Worm (Caenorhabditis elegans) whole organism, late embryonic: ENCODE measurements around the gene erp-44.2.

ENCODE experiments used
- C08G9.2 ChIP-seq: sonication (generic microtip); optimal IDR thresholded peaks from 2 replicates; lab custom pipeline; 2016; ENCODE audit warnings: mild to moderate bottlenecking, missing genetic modification characterization, moderate library complexity, missing compliant biosample characterization
- K02D7.2 ChIP-seq: sonication (generic microtip); optimal IDR thresholded peaks from 2 replicates; lab custom pipeline; 2017; ENCODE audit warnings: mild to moderate bottlenecking, missing genetic modification characterization, missing compliant biosample characterization
- T23F11.4 ChIP-seq: fragments of 200-800 bp; sonication (Bioruptor generic); optimal IDR thresholded peaks from 2 replicates; lab custom pipeline; 2018; ENCODE audit warnings: mild to moderate bottlenecking, missing genetic modification characterization, missing compliant biosample characterization
- ceh-14 ChIP-seq: sonication (generic microtip); optimal IDR thresholded peaks from 2 replicates; lab custom pipeline; 2016; ENCODE audit warnings: missing genotype, missing genetic modification characterization, missing compliant biosample characterization
- ceh-18 ChIP-seq: sonication (generic microtip); optimal IDR thresholded peaks from 2 replicates; lab custom pipeline; 2016; ENCODE audit warnings: missing genetic modification characterization, missing compliant biosample characterization
- ceh-19 ChIP-seq: fragments of 200-800 bp; sonication (Bioruptor generic); optimal IDR thresholded peaks from 2 replicates; lab custom pipeline; 2018; ENCODE audit warnings: mild to moderate bottlenecking, missing genetic modification characterization, missing compliant biosample characterization
- ceh-2 ChIP-seq: sonication (generic microtip); optimal IDR thresholded peaks from 2 replicates; lab custom pipeline; 2016; ENCODE audit warnings: missing genotype, missing genetic modification characterization, missing compliant biosample characterization
- ceh-31 ChIP-seq: sonication (generic microtip); optimal IDR thresholded peaks from 2 replicates; lab custom pipeline; 2016; ENCODE audit warnings: missing genetic modification characterization, missing compliant biosample characterization
- ceh-34 ChIP-seq: sonication (generic microtip); optimal IDR thresholded peaks from 2 replicates; lab custom pipeline; 2016; ENCODE audit warnings: mild to moderate bottlenecking, missing genetic modification characterization, missing compliant biosample characterization
- ceh-48 ChIP-seq: sonication (generic microtip); optimal IDR thresholded peaks from 2 replicates; lab custom pipeline; 2016; ENCODE audit warnings: missing genetic modification characterization, inconsistent platforms, missing compliant biosample characterization
- ceh-6 ChIP-seq: fragments of 200-800 bp; sonication (Bioruptor generic); optimal IDR thresholded peaks from 2 replicates; lab custom pipeline; 2018; ENCODE audit warnings: mild to moderate bottlenecking, missing genetic modification characterization, missing compliant biosample characterization
- dmd-4 ChIP-seq: sonication (generic microtip); optimal IDR thresholded peaks from 2 replicates; lab custom pipeline; 2016; ENCODE audit warnings: borderline replicate concordance, missing genetic modification characterization, missing compliant biosample characterization
- dve-1 ChIP-seq: sonication (generic microtip); optimal IDR thresholded peaks from 2 replicates; lab custom pipeline; 2017; ENCODE audit warnings: antibody characterized with exemption, mild to moderate bottlenecking, missing genetic modification characterization, missing compliant biosample characterization
- elt-2 ChIP-seq: sonication (generic microtip); optimal IDR thresholded peaks from 2 replicates; lab custom pipeline; 2016; ENCODE audit warnings: missing genetic modification reagents, missing genetic modification characterization, missing compliant biosample characterization
- ets-4 ChIP-seq: sonication (generic microtip); optimal IDR thresholded peaks from 2 replicates; lab custom pipeline; 2016; ENCODE audit warnings: missing genetic modification characterization, missing compliant biosample characterization
- eyg-1 ChIP-seq: sonication (generic microtip); optimal IDR thresholded peaks from 2 replicates; lab custom pipeline; 2016; ENCODE audit warnings: missing genotype, missing genetic modification characterization, missing compliant biosample characterization
- gmeb-2 ChIP-seq: sonication (generic microtip); optimal IDR thresholded peaks from 2 replicates; lab custom pipeline; 2016; ENCODE audit warnings: missing genetic modification characterization, inconsistent platforms, missing compliant biosample characterization
- hlh-13 ChIP-seq: fragments of 200-800 bp; sonication (Bioruptor generic); optimal IDR thresholded peaks from 2 replicates; lab custom pipeline; 2018; ENCODE audit warnings: mild to moderate bottlenecking, missing genetic modification characterization, missing compliant biosample characterization
- hlh-15 ChIP-seq: sonication (generic microtip); optimal IDR thresholded peaks from 2 replicates; lab custom pipeline; 2016; ENCODE audit warnings: missing genetic modification characterization, missing compliant biosample characterization
- hlh-30 ChIP-seq: sonication (generic microtip); optimal IDR thresholded peaks from 2 replicates; lab custom pipeline; 2017; ENCODE audit warnings: antibody characterized with exemption, missing genetic modification characterization, missing compliant biosample characterization; ENCODE audit not compliant: insufficient read depth
- hlh-8 ChIP-seq: sonication (generic microtip); optimal IDR thresholded peaks from 2 replicates; lab custom pipeline; 2016; ENCODE audit warnings: missing genotype, missing genetic modification characterization, missing compliant biosample characterization
- lim-6 ChIP-seq: sonication (generic microtip); optimal IDR thresholded peaks from 2 replicates; lab custom pipeline; 2016; ENCODE audit warnings: missing genetic modification characterization, missing compliant biosample characterization
- madf-2 ChIP-seq: sonication (generic microtip); optimal IDR thresholded peaks from 2 replicates; lab custom pipeline; 2017; ENCODE audit warnings: missing genetic modification characterization, missing compliant biosample characterization
- nfya-1 ChIP-seq: sonication (generic microtip); optimal IDR thresholded peaks from 2 replicates; lab custom pipeline; 2017; ENCODE audit warnings: missing genetic modification characterization, mild to moderate bottlenecking, missing compliant biosample characterization, antibody characterized with exemption, moderate library complexity
- pag-3 ChIP-seq: sonication (generic microtip); optimal IDR thresholded peaks from 2 replicates; lab custom pipeline; 2016; ENCODE audit warnings: missing compliant biosample characterization, missing genetic modification characterization, borderline replicate concordance
- pha-2 ChIP-seq: sonication (generic microtip); optimal IDR thresholded peaks from 2 replicates; lab custom pipeline; 2017; ENCODE audit warnings: mild to moderate bottlenecking, missing genetic modification characterization, missing compliant biosample characterization
- pha-4 ChIP-seq: fragments of 150-350 bp; optimal IDR thresholded peaks from 2 replicates; lab custom pipeline; 2018; ENCODE audit warnings: missing biosample characterization, missing genetic modification reagents, missing genetic modification characterization
- pros-1 ChIP-seq: fragments of 150-350 bp; optimal IDR thresholded peaks from 2 replicates; lab custom pipeline; 2014; ENCODE audit warnings: missing biosample characterization, missing genetic modification reagents, missing genetic modification characterization
- sox-4 ChIP-seq: sonication (generic microtip); optimal IDR thresholded peaks from 2 replicates; lab custom pipeline; 2017; ENCODE audit warnings: mild to moderate bottlenecking, missing genetic modification characterization, inconsistent platforms, missing compliant biosample characterization
- tbx-2 ChIP-seq: sonication (generic microtip); optimal IDR thresholded peaks from 2 replicates; lab custom pipeline; 2016; ENCODE audit warnings: missing genetic modification characterization, missing compliant biosample characterization
- tbx-7 ChIP-seq: sonication (generic microtip); optimal IDR thresholded peaks from 2 replicates; lab custom pipeline; 2016; ENCODE audit warnings: missing genotype, missing genetic modification characterization, missing compliant biosample characterization
- unc-42 ChIP-seq: sonication (generic microtip); optimal IDR thresholded peaks from 2 replicates; lab custom pipeline; 2016; ENCODE audit warnings: missing genotype, missing genetic modification characterization, missing compliant biosample characterization
- unc-55 ChIP-seq: sonication (generic microtip); optimal IDR thresholded peaks from 2 replicates; lab custom pipeline; 2017; ENCODE audit warnings: missing biosample characterization, missing genetic modification reagents, missing genetic modification characterization
- ztf-16 ChIP-seq: sonication (generic microtip); optimal IDR thresholded peaks from 2 replicates; lab custom pipeline; 2017; ENCODE audit warnings: missing genetic modification characterization, missing compliant biosample characterization

Gene erp-44.2

DNA sequence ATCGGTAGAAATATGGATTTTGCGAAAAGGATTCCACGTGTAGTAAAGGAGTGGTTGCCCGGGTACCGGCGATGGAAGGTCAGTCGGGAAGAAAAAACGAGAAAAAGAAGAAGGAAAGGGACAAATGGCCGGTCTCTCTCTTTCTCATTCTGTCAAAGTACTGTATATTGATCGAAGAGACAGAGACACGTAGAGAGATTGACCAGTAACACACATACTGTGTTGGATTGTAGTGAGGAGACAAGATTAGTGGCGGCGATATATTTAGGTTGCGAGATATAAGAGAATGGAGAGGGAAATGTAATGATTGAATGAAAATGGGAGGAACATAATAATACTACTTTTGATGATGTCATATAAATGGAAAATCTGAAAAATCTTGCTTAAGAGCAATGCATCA lies 1.6 kb upstream of the erp-44.2 start:
- no peak for TF ChIP-seq ceh-31 (tag; lab: Kevin White, UChicago)

DNA sequence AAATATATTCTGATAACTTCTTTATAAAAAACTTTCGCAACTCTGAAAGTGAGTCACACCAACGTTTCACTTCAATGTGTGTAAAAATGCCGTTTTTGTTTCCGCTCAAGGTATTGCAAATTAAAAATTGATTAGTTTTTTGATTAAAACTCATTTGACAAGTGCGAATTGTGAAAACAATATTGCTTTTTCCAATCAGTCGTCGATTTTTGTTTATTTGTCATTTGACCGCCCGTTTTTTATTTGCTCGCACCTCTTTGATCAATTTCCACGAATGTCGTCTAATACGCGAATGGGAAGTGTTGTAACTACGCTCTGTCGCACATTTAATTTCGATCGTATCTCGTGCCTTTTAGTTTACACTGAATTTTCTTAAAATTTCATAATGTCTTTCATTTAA lies 4.3 kb downstream of the erp-44.2 start, which contains the start of gene mvb-12:
Gene mvb-12 (plus strand): TSS at position 375 of the 400 bp plus-strand sequence.
- no peak for TF ChIP-seq T23F11.4 (GFP tag; lab: Kevin White, UChicago)
- no peak for TF ChIP-seq ets-4 (tag; lab: Kevin White, UChicago)
- TF ChIP-seq C08G9.2 (tag; lab: Kevin White, UChicago) = no peak
- no peak for TF ChIP-seq pros-1 (tag; lab: Kevin White, UChicago)
- no peak for TF ChIP-seq tbx-7
- TF ChIP-seq hlh-13 (GFP tag; lab: Kevin White, UChicago) = no peak
- peak; percentile 29 for TF ChIP-seq hlh-30
- peak; percentile 40 for TF ChIP-seq ceh-14 (tag; lab: Kevin White, UChicago)
- TF ChIP-seq, all 69 proteins: peak for 2

DNA sequence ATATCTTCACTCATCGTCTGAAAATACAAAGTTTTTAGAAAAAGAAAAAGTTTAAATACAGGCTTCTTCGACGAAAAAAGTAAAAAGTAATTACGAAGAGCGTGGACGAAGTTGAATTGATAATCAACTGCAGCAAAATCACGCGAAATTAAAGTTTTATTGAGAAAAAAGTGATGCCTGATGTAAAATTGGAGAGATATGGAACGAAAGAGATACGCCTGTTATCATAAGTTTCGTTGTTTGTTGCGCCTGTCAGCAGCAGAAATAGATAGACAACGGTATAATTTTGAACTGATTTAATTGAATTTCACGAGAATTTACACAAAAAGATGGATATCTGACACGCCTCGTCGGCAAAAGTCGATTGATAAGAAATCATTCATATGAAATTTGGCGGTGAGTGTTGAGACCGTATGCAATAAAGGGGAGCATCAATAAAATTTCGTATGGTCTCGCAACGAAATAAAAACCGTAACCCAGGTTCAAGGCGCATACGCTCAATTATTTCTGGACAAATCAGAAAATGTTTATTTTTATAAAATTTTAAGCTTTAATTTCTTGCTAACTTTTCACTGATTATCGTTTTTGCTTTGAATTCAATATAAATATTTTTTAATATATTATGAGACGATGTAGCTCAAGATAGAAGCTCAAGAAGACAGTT lies 5.1 kb downstream of the erp-44.2 start, which contains the start of gene C06A6.4:
Gene C06A6.4 (minus strand): TSS at position 24 of the 664 bp plus-strand sequence.
- peak; percentile 2 for TF ChIP-seq elt-2 (tag; lab: Kevin White, UChicago)
- no peak for TF ChIP-seq eyg-1 (tag; lab: Kevin White, UChicago)

DNA sequence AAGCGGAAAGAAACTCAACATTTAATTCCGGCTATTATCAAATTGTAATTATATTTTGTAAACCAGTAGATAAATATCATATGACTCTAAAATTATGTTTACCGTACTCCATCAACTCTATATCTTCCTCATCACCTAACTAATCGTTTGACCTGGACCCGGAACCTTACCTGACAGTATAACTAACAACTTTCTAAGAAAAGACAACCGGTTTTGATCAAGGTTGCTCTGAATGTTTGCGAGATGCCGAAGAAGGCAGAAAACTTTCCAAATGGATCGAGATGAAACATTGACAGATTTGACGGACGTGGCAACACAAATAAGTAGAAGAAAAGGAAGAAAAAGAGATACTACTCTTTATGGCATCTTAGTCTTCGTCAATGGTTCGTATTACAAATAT lies 9.8 kb downstream of the erp-44.2 start:
- TF ChIP-seq C08G9.2 (tag; lab: Kevin White, UChicago) (no peak), pag-3 (tag; lab: Kevin White, UChicago) (no peak), pha-4 (tag; lab: Kevin White, UChicago) (no peak), K02D7.2 (tag; lab: Kevin White, UChicago) (no peak), ceh-14 (tag; lab: Kevin White, UChicago) (no peak), ceh-2 (tag; lab: Kevin White, UChicago) (no peak), hlh-15 (tag; lab: Kevin White, UChicago) (no peak), hlh-8 (no peak), ceh-6 (no peak)
- TF ChIP-seq, all 69 proteins: peak for 0

DNA sequence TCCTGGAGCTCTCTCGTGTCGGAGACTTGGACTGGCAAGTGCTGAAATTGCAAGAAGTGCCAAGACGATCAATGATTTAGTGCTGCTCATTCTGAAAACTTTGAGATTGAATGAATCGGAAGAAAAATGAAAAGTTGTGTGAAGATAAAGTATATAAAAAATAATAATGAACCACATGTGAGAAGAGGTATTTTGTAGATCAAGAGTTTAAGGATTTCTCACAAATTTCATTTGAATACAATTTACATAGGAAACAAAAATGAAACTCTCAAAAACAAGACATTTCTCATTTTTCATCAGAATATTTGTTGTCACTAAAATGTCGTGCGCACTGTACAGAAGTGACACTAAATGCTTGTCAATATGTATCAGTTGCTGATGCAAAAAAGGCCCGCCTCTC lies 12.0 kb downstream of the erp-44.2 start, which contains the start of gene T14A8.2:
Gene T14A8.2 (minus strand): TSS at position 101 of the 400 bp plus-strand sequence.
- TF ChIP-seq sox-4 = no peak

DNA sequence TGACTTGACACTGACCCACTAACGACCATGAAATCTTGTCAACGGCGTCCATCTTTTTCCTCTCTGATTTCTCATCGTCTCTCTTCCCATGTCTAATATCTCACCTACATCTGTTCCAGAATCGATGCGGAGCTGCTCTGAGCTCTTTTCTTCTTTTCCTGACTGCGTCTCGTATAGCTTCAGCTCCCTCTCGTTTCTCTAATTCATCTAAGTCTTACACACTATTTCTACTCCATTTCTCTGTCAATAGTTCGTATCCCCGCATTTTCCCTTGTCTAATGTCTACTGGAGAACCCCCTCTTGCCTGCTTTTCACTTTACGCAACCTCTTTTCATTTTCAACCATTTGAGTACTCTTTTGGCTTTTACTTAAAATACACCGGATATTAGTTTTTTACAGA lies 16.6 kb downstream of the erp-44.2 start, which contains the start of gene ric-3:
Gene ric-3 (plus strand): TSS at position 400 of the 400 bp plus-strand sequence.
- peak; percentile 7 for TF ChIP-seq ceh-34 (tag; lab: Kevin White, UChicago)
- TF ChIP-seq ceh-18 = peak; percentile 46
- TF ChIP-seq madf-2 (tag; lab: Kevin White, UChicago) = no peak
- no peak for TF ChIP-seq dve-1 (tag; lab: Kevin White, UChicago)
- TF ChIP-seq ceh-31 (tag; lab: Kevin White, UChicago) = peak; percentile 70
- no peak for TF ChIP-seq pha-2 (tag; lab: Kevin White, UChicago)
- TF ChIP-seq unc-55 (GFP tag; lab: Kevin White, UChicago) = peak; percentile 80
- no peak for TF ChIP-seq gmeb-2
- TF ChIP-seq ztf-16 (tag; lab: Kevin White, UChicago) = no peak
- peak; percentile 38 for TF ChIP-seq tbx-2
- peak; percentile 74 for TF ChIP-seq unc-42 (tag; lab: Kevin White, UChicago)
- TF ChIP-seq nfya-1 (tag; lab: Kevin White, UChicago) = peak; percentile 78
- peak; percentile 84 for TF ChIP-seq ceh-48 (tag; lab: Kevin White, UChicago)
- peak; percentile 18 for TF ChIP-seq ceh-19 (GFP tag; lab: Kevin White, UChicago)
- peak; percentile 30 for TF ChIP-seq lim-6 (tag; lab: Kevin White, UChicago)
- TF ChIP-seq dmd-4 = peak; percentile 13
- TF ChIP-seq pros-1 (tag; lab: Kevin White, UChicago) = peak; percentile 11
- peak; percentile 73 for TF ChIP-seq hlh-8
- no peak for TF ChIP-seq hlh-30
